Worm (Caenorhabditis elegans): ENCODE results near the gene nhr-263.
"Not testable (repeated sequence)": the region's sequence is repeated elsewhere in the genome, so short reads cannot be mapped to it uniquely, and the experiment has no call there.

The nhr-263 gene

DNA sequence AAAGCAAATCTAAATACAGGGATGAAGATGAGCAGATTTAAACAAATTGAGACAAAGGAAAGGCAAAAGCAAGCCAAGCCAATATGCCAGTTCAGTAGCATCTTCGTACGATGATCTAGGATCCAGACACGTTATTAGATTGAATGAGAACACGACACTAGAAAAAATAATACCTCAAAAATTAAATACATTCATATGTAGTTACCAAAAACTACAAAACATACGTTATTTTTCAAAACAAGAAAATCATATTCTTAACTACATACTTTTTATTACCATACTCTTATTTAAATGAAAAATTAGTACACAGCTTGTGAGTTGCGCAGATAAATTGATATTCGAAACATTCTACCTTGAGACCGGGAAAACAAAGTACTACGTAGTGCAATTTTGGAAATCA lies 28.6 kb downstream of the nhr-263 start, which contains the start of gene srx-6:
Gene srx-6, minus strand, starts transcription at position 101 of the 400 bp plus-strand sequence.
- TF ChIP-seq rnt-1 (tag; optimal IDR thresholded peaks at IDR 0.05) (no peak), F13H6.1 (tag; optimal IDR thresholded peaks at IDR 0.05) (no peak), dve-1 (tag; optimal IDR thresholded peaks at IDR 0.05) (no peak), sox-4 (tag; optimal IDR thresholded peaks at IDR 0.05) (no peak), lin-11 (tag; optimal IDR thresholded peaks at IDR 0.05) (no peak), ceh-19 (GFP tag; optimal IDR thresholded peaks at IDR 0.05) (no peak)

ce11 chrV:7307089-7307488 lies 34.8 kb downstream of the nhr-263 start, which contains the start of gene F07G11.1:
Gene F07G11.1, plus strand, starts transcription at chrV:7307389.
- no peak for TF ChIP-seq pag-3 (tag; optimal IDR thresholded peaks at IDR 0.05; ENCODE audit: borderline replicate concordance)
- TF ChIP-seq ama-1 (optimal IDR thresholded peaks at IDR 0.05): no peak
- no peak for TF ChIP-seq elt-2 (tag; optimal IDR thresholded peaks at IDR 0.05)

ce11 chrV:7304506-7304905 lies 37.3 kb downstream of the nhr-263 start, which contains the start of gene F07G11.2:
Gene F07G11.2, plus strand, starts transcription at chrV:7304806.
- TF ChIP-seq ceh-6 (GFP tag; optimal IDR thresholded peaks at IDR 0.05); ceh-24 (tag; optimal IDR thresholded peaks at IDR 0.05); K02D7.2 (tag; optimal IDR thresholded peaks at IDR 0.05): not testable (repeated sequence)

- no peak for TF ChIP-seq tbx-2 (tag; optimal IDR thresholded peaks at IDR 0.05)
- TF ChIP-seq sox-2 (GFP tag; IDR thresholded peaks at IDR 0.05): no peak
- no peak for TF ChIP-seq elt-4 (tag; optimal IDR thresholded peaks at IDR 0.05)
- TF ChIP-seq lin-11 (tag; optimal IDR thresholded peaks at IDR 0.05): no peak
- no peak for TF ChIP-seq gmeb-2 (tag; optimal IDR thresholded peaks at IDR 0.05)
- TF ChIP-seq fkh-10 (GFP tag; optimal IDR thresholded peaks at IDR 0.05): no peak
Observed at ce11 chrV:7298463-7298862, 43.4 kb downstream of the nhr-263 start, which contains the start of gene F07G11.3. Gene F07G11.3, plus strand, starts transcription at chrV:7298763.

ce11 chrV:7297263-7297662 lies 44.6 kb downstream of the nhr-263 start, which contains the start of gene srj-32:
Gene srj-32, minus strand, starts transcription at chrV:7297363.
- TF ChIP-seq pha-2 (tag; optimal IDR thresholded peaks at IDR 0.05) (no peak), T23F11.4 (GFP tag; optimal IDR thresholded peaks at IDR 0.05) (no peak), hlh-15 (tag; optimal IDR thresholded peaks at IDR 0.05) (no peak), ceh-14 (tag; optimal IDR thresholded peaks at IDR 0.05) (no peak), hlh-13 (GFP tag; optimal IDR thresholded peaks at IDR 0.05) (no peak), nfya-1 (tag; optimal IDR thresholded peaks at IDR 0.05) (no peak)

ce11 chrV:7295270-7295669 lies 46.6 kb downstream of the nhr-263 start, which contains the start of gene F07G11.4:
Gene F07G11.4, minus strand, starts transcription at chrV:7295370.
- TF ChIP-seq pax-1 (tag; optimal IDR thresholded peaks at IDR 0.05) (no peak), fkh-10 (GFP tag; optimal IDR thresholded peaks at IDR 0.05) (no peak), unc-42 (tag; optimal IDR thresholded peaks at IDR 0.05) (no peak), K09A11.1 (tag; optimal IDR thresholded peaks at IDR 0.05; ENCODE audit: insufficient read depth) (no peak), nfya-1 (tag; optimal IDR thresholded peaks at IDR 0.05) (no peak), ztf-16 (tag; optimal IDR thresholded peaks at IDR 0.05) (no peak), unc-55 (GFP tag; optimal IDR thresholded peaks at IDR 0.05) (no peak), F13H6.1 (tag; optimal IDR thresholded peaks at IDR 0.05) (no peak), syd-9 (tag; optimal IDR thresholded peaks at IDR 0.05) (no peak), ceh-48 (tag; optimal IDR thresholded peaks at IDR 0.05) (no peak), pha-2 (tag; optimal IDR thresholded peaks at IDR 0.05) (no peak), hlh-30 (tag; optimal IDR thresholded peaks at IDR 0.05; ENCODE audit: insufficient read depth) (no peak), tbx-7 (tag; optimal IDR thresholded peaks at IDR 0.05) (no peak), pha-4 (tag; optimal IDR thresholded peaks at IDR 0.05) (no peak)
